Fruit fly (Drosophila melanogaster): ENCODE data around the gene S-Lap2.

Gene S-Lap2

dm6 chr3L:8582105-8582707 lies 37.5 kb upstream of the S-Lap2 start:
- no peak for TF ChIP-seq CG11902 (GFP tag; optimal IDR thresholded peaks at IDR 0.05)
- TF ChIP-seq Sox15 (GFP tag; optimal IDR thresholded peaks at IDR 0.05), result no peak
- TF ChIP-seq Met (GFP tag; optimal IDR thresholded peaks at IDR 0.05), result no peak
- TF ChIP-seq CG31627 (GFP tag; optimal IDR thresholded peaks at IDR 0.05), result no peak

- TF ChIP-seq fkh (GFP tag; optimal IDR thresholded peaks at IDR 0.05), result peak; percentile 75
- no peak for TF ChIP-seq eg (GFP tag; IDR thresholded peaks at IDR 0.05)
These were observed 35.6 kb upstream of the S-Lap2 start for dm6 chr3L:8584086-8584485.

- TF ChIP-seq vri (GFP tag; optimal IDR thresholded peaks at IDR 0.05) (peak; percentile 92), Eip78C (GFP tag) (peak; percentile 94), Blimp-1 (GFP tag; optimal IDR thresholded peaks at IDR 0.05) (peak; percentile 82), CG11762 (GFP tag; optimal IDR thresholded peaks at IDR 0.05; ENCODE audit: insufficient read depth) (peak; percentile 73), CG16779 (tag; optimal IDR thresholded peaks at IDR 0.05) (peak; percentile 78), acj6 (GFP tag; optimal IDR thresholded peaks at IDR 0.05) (peak; percentile 78), CG10631 (GFP tag; optimal IDR thresholded peaks at IDR 0.05) (peak; percentile 77), fkh (GFP tag; optimal IDR thresholded peaks at IDR 0.05) (peak; percentile 93), Eip93F (GFP tag; optimal IDR thresholded peaks at IDR 0.05) (no peak), Hr4 (GFP tag; optimal IDR thresholded peaks at IDR 0.05) (no peak), CG31627 (GFP tag; optimal IDR thresholded peaks at IDR 0.05) (peak; percentile 91), CG8119 (GFP tag; IDR thresholded peaks at IDR 0.05) (peak; percentile 28; the same call in 2 of the 3 replicates), fd59A (GFP tag; optimal IDR thresholded peaks at IDR 0.05) (peak; percentile 70), lz (GFP tag; optimal IDR thresholded peaks at IDR 0.05) (peak; percentile 93), salr (GFP tag; optimal IDR thresholded peaks at IDR 0.05) (peak in 1 of 2 experiments; percentile 92), CG3919 (GFP tag; optimal IDR thresholded peaks at IDR 0.05) (peak; percentile 93), Gug (GFP tag; IDR thresholded peaks at IDR 0.05) (peak; percentile 66), net (GFP tag; optimal IDR thresholded peaks at IDR 0.05) (peak; percentile 88), CG34406 (GFP tag; optimal IDR thresholded peaks at IDR 0.05) (peak; percentile 88), Hr39 (GFP tag; optimal IDR thresholded peaks at IDR 0.05) (peak; percentile 88), CG10669 (GFP tag; optimal IDR thresholded peaks at IDR 0.05) (peak; percentile 83), CG4318 (GFP tag; optimal IDR thresholded peaks at IDR 0.05) (no peak), Sox15 (GFP tag; optimal IDR thresholded peaks at IDR 0.05) (peak; percentile 64), CG8632 (GFP tag; optimal IDR thresholded peaks at IDR 0.05) (peak; percentile 77), CG6808 (GFP tag; optimal IDR thresholded peaks at IDR 0.05) (peak; percentile 76), cyc (GFP tag; optimal IDR thresholded peaks at IDR 0.05) (peak; percentile 88), Ets21C (GFP tag; optimal IDR thresholded peaks at IDR 0.05) (peak; percentile 72), Smox (GFP tag; optimal IDR thresholded peaks at IDR 0.05) (peak; percentile 82), svp (GFP tag) (peak; percentile 90), Lpt (GFP tag; optimal IDR thresholded peaks at IDR 0.05) (peak; percentile 26), CG6854 (GFP tag; optimal IDR thresholded peaks at IDR 0.05) (peak; percentile 94), eg (GFP tag; IDR thresholded peaks at IDR 0.05) (peak; percentile 88), Sox14 (GFP tag; optimal IDR thresholded peaks at IDR 0.05) (peak; percentile 84), Hr38 (GFP tag; optimal IDR thresholded peaks at IDR 0.05) (no peak), OdsH (GFP tag; optimal IDR thresholded peaks at IDR 0.05) (no peak), spab (GFP tag; optimal IDR thresholded peaks at IDR 0.05) (peak; percentile 64), CG7368 (GFP tag; optimal IDR thresholded peaks at IDR 0.05) (peak; percentile 80), CG11294 (GFP tag; IDR thresholded peaks at IDR 0.05) (peak; percentile 46; the same call in 1 of the 2 replicates), pdm3 (GFP tag; optimal IDR thresholded peaks at IDR 0.05) (peak; percentile 84), fd85E (GFP tag; optimal IDR thresholded peaks at IDR 0.05) (peak; percentile 91), CG3032 (tag; optimal IDR thresholded peaks at IDR 0.05) (peak; percentile 83), CG1621 (tag; optimal IDR thresholded peaks at IDR 0.05) (peak; percentile 85), dac (GFP tag; optimal IDR thresholded peaks at IDR 0.05) (peak; percentile 78), esn (GFP tag; optimal IDR thresholded peaks at IDR 0.05) (peak; percentile 95)
These were observed 18.8 kb upstream of the S-Lap2 start, which contains the start of the genes Nelf-E and RpL14 for dm6 chr3L:8600752-8601433. Nelf-E (minus strand) TSS chr3L:8600879. RpL14 (plus strand) TSS chr3L:8601006.

Data from whole organism, prepupa.